Fruit fly (Drosophila melanogaster): ENCODE results near the gene CG34404.
A peak's percentile ranks its signal among the peaks of the same experiment; 100 is the strongest.

Gene CG34404

dm6 chr3R:15363608-15364007, 3.9 kb downstream of the CG34404 start, which contains the start of gene CG6171 (continued):
- TF ChIP-seq D (optimal IDR thresholded peaks at IDR 0.05) = no peak
- no peak for TF ChIP-seq D (GFP tag; optimal IDR thresholded peaks at IDR 0.05)
- no peak for TF ChIP-seq pan (optimal IDR thresholded peaks at IDR 0.05)
- TF ChIP-seq pan (GFP tag; optimal IDR thresholded peaks at IDR 0.05 in 1 of 2, IDR thresholded peaks at IDR 0.05 in 1 of 2) = no peak
- TF ChIP-seq CG6791 (GFP tag; IDR thresholded peaks at IDR 0.05; ENCODE audit: partially characterized antibody) = peak; percentile 70; the same call in 2 of the 3 replicates
- peak; percentile 75 for TF ChIP-seq CG13287 (GFP tag; IDR thresholded peaks at IDR 0.05; ENCODE audit: partially characterized antibody)
- no peak for TF ChIP-seq CG42726 (GFP tag; IDR thresholded peaks at IDR 0.05; ENCODE audit: partially characterized antibody)

- peak; percentile 6 for TF ChIP-seq phol (tag; optimal IDR thresholded peaks at IDR 0.05)
- peak; percentile 33; the same call in 1 of the 2 replicates for TF ChIP-seq E2f2 (GFP tag; IDR thresholded peaks at IDR 0.05)
- TF ChIP-seq CG30431 (GFP tag; optimal IDR thresholded peaks at IDR 0.05) = no peak
- no peak for TF ChIP-seq CG6175 (GFP tag; IDR thresholded peaks at IDR 0.05)
- no peak for TF ChIP-seq CG8765 (GFP tag; IDR thresholded peaks at IDR 0.05)
- TF ChIP-seq Bgb (GFP tag; IDR thresholded peaks at IDR 0.05; ENCODE audit: partially characterized antibody) = peak; percentile 87
- no peak for TF ChIP-seq tll (GFP tag; optimal IDR thresholded peaks at IDR 0.05)
- peak; percentile 77 for TF ChIP-seq knrl (GFP tag; IDR thresholded peaks at IDR 0.05; ENCODE audit: partially characterized antibody)
- TF ChIP-seq BEAF-32 (GFP tag; optimal IDR thresholded peaks at IDR 0.05) = peak; percentile 73
- peak; percentile 75 for TF ChIP-seq Sry-δ (GFP tag; optimal IDR thresholded peaks at IDR 0.05)
- TF ChIP-seq Scr (GFP tag; IDR thresholded peaks at IDR 0.05; ENCODE audit: partially characterized antibody) = peak; percentile 92
- TF ChIP-seq CG8388 (GFP tag; optimal IDR thresholded peaks at IDR 0.05) = no peak
- TF ChIP-seq hbn (GFP tag; IDR thresholded peaks at IDR 0.05; ENCODE audit: partially characterized antibody) = peak; percentile 83
- TF ChIP-seq CG34422 (GFP tag; IDR thresholded peaks at IDR 0.05) = 0 out of 3 replicates have a peak, but pooled peaks have one; percentile 9
- TF ChIP-seq ftz-f1 (GFP tag; optimal IDR thresholded peaks at IDR 0.05) = peak; percentile 37
- TF ChIP-seq CG5245 (GFP tag; optimal IDR thresholded peaks at IDR 0.05) = no peak
- peak; percentile 53; the same call in 1 of the 2 replicates for TF ChIP-seq nerfin-2 (GFP tag; IDR thresholded peaks at IDR 0.05; ENCODE audit: partially characterized antibody)
- peak; percentile 75 for TF ChIP-seq CG7963 (GFP tag; IDR thresholded peaks at IDR 0.05; ENCODE audit: partially characterized antibody)
- peak; percentile 95 for TF ChIP-seq CG13287 (GFP tag; IDR thresholded peaks at IDR 0.05; ENCODE audit: partially characterized antibody)
- TF ChIP-seq Opbp (GFP tag; IDR thresholded peaks at IDR 0.05; ENCODE audit: partially characterized antibody) = peak; percentile 85; the same call in 2 of the 3 replicates
- TF ChIP-seq ap (GFP tag; IDR thresholded peaks at IDR 0.05) = no peak
- peak; percentile 94 for TF ChIP-seq CG34224 (GFP tag; IDR thresholded peaks at IDR 0.05; ENCODE audit: partially characterized antibody)
- TF ChIP-seq chinmo (GFP tag; IDR thresholded peaks at IDR 0.05; ENCODE audit: partially characterized antibody) = peak; percentile 81; the same call in 3 of the 4 replicates
- peak; percentile 46 for TF ChIP-seq CG2116 (GFP tag; optimal IDR thresholded peaks at IDR 0.05)
- peak; percentile 75 for TF ChIP-seq hb (GFP tag; IDR thresholded peaks at IDR 0.05; ENCODE audit: partially characterized antibody)
- no peak for TF ChIP-seq CG18262 (tag; optimal IDR thresholded peaks at IDR 0.05)
- TF ChIP-seq Med (GFP tag) = peak; percentile 73
- TF ChIP-seq Dll (GFP tag; IDR thresholded peaks at IDR 0.05; ENCODE audit: partially characterized antibody) = peak; percentile 94
- no peak for TF ChIP-seq CG3847 (GFP tag; IDR thresholded peaks at IDR 0.05)
- peak; percentile 71; the same call in 2 of the 3 replicates for TF ChIP-seq mld (GFP tag; IDR thresholded peaks at IDR 0.05; ENCODE audit: partially characterized antibody)
- no peak for TF ChIP-seq CG12104 (GFP tag; optimal IDR thresholded peaks at IDR 0.05)
- peak; percentile 91 for TF ChIP-seq CG42726 (GFP tag; IDR thresholded peaks at IDR 0.05; ENCODE audit: partially characterized antibody)
- peak; percentile 18 for TF ChIP-seq Dp (GFP tag; optimal IDR thresholded peaks at IDR 0.05)
- no peak for TF ChIP-seq Blimp-1 (GFP tag; optimal IDR thresholded peaks at IDR 0.05)
- TF ChIP-seq Sry-β (GFP tag; optimal IDR thresholded peaks at IDR 0.05) = no peak
- no peak for TF ChIP-seq klu (GFP tag; IDR thresholded peaks at IDR 0.05)
- no peak for TF ChIP-seq CG1529 (GFP tag; optimal IDR thresholded peaks at IDR 0.05)
- TF ChIP-seq ato (GFP tag; IDR thresholded peaks at IDR 0.05; ENCODE audit: partially characterized antibody) = peak; percentile 70
- TF ChIP-seq sna (GFP tag; IDR thresholded peaks at IDR 0.05; ENCODE audit: partially characterized antibody) = peak; percentile 92
- no peak for TF ChIP-seq jigr1 (GFP tag; IDR thresholded peaks at IDR 0.05)
- TF ChIP-seq amos (GFP tag; IDR thresholded peaks at IDR 0.05; ENCODE audit: partially characterized antibody) = peak; percentile 82
Observed at dm6 chr3R:15361490-15361889, 6.0 kb downstream of the CG34404 start, which contains the start of the genes Cog2 and Trax. TSS of gene Cog2 (minus strand) at chr3R:15361657. TSS of gene Trax (plus strand) at chr3R:15361692.
